Worm (Caenorhabditis elegans): Measurements from ENCODE around the gene prdm-14.

DNA sequence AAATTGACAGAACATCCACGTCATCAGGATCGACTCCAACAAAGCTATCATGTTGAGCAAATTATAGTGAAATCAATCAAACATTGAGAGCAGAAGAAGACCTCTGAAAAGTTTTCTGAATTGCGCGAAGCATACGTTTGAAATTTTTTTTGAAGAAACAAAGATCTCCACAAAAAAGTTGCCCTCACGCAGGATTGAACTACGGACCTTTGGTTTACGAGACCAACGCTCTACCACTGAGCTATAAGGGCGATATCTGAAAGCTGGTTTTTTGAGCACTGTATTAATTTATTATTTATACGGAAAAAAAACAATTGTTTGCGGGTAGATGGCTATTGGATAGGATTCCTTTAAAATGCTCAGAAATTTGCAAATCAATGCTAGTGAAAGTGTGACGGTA is 20.5 kb upstream of the prdm-14 start:
- TF ChIP-seq ama-1 (optimal IDR thresholded peaks at IDR 0.05) = no peak
- TF ChIP-seq zag-1 (tag; optimal IDR thresholded peaks at IDR 0.05) = no peak
- no peak for TF ChIP-seq nhr-25 (tag; optimal IDR thresholded peaks at IDR 0.05)
- TF ChIP-seq unc-62 (GFP tag; optimal IDR thresholded peaks at IDR 0.05) = no peak
- TF ChIP-seq ceh-82 (tag; optimal IDR thresholded peaks at IDR 0.05) = no peak
- no peak for TF ChIP-seq lin-39 (tag; optimal IDR thresholded peaks at IDR 0.05)
- TF ChIP-seq alr-1 (tag; optimal IDR thresholded peaks at IDR 0.05) = no peak
- no peak for TF ChIP-seq skn-1 (tag; optimal IDR thresholded peaks at IDR 0.05)

Data from whole organism, L2 larva.